Worm (Caenorhabditis elegans): Measurements from ENCODE around the gene T04A11.1.
"Not testable (repeated sequence)": the region's sequence is repeated elsewhere in the genome, so short reads cannot be mapped to it uniquely, and the experiment has no call there.

DNA sequence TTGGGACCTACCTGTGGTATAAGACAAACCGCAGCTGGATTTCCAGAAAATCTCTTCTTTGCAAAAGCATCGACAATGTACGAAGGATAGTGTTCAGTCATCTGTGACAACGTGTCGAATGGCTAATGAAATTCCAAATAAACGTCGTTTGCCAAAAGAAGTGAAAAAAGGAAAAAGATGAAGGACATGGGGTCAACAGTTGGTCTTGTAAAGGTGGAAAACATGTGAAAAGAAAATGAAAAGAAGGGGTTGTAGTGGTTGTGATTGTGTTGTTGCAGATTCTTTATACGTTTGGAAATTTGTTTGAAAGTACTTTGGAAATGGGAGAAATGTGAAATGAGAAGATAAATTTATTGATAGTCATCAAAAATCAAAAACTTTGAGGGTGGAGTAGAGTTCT lies 7.6 kb upstream of the T04A11.1 start, which contains the start of gene T04A11.4:
- TF ChIP-seq nhr-237 (tag; optimal IDR thresholded peaks at IDR 0.05); elt-2 (tag; optimal IDR thresholded peaks at IDR 0.05); pag-3 (tag; optimal IDR thresholded peaks at IDR 0.05; ENCODE audit: borderline replicate concordance, insufficient read depth); Y116A8C.19 (tag; optimal IDR thresholded peaks at IDR 0.05; ENCODE audit: borderline replicate concordance); efl-1 (optimal IDR thresholded peaks at IDR 0.05); efl-1 (GFP tag; optimal IDR thresholded peaks at IDR 0.05 in 1 of 2); unc-62 (GFP tag; optimal IDR thresholded peaks at IDR 0.05); hlh-4 (tag; optimal IDR thresholded peaks at IDR 0.05); egl-27 (tag; optimal IDR thresholded peaks at IDR 0.05); alr-1 (tag; optimal IDR thresholded peaks at IDR 0.05; ENCODE audit: borderline replicate concordance); elt-3 (tag; optimal IDR thresholded peaks at IDR 0.05); ztf-11 (tag; optimal IDR thresholded peaks at IDR 0.05); lin-13 (GFP tag; optimal IDR thresholded peaks at IDR 0.05): not testable (repeated sequence)

Data from whole organism, L1 larva.